Fruit fly (Drosophila melanogaster) whole organism, embryonic: Measurements from ENCODE around the gene RpS15Aa.

Source experiments
- Abd-B ChIP-seq: fragments of 200-800 bp; sonication (Bioruptor generic); optimal IDR thresholded peaks from 2 replicates; lab custom pipeline; 2018; ENCODE audit warnings: missing biosample characterization, mild to moderate bottlenecking, missing genetic modification characterization, moderate library complexity
- Atf6 ChIP-seq: fragments of 200-800 bp; sonication (Bioruptor generic); IDR thresholded peaks from 2 replicates; pipeline ENCODE4 v1.3.6; 2022; ENCODE audit warnings: missing biosample characterization, missing genetic modification characterization
- Awh ChIP-seq: fragments of 200-800 bp; sonication (Bioruptor generic); IDR thresholded peaks from 2 replicates; pipeline ENCODE4, ENCODE4 v1.3.6; 2022; ENCODE audit warnings: missing biosample characterization, missing genetic modification characterization
- BtbVII ChIP-seq: fragments of 200-800 bp; sonication (Bioruptor generic); optimal IDR thresholded peaks from 3 replicates; lab custom pipeline; 2017; ENCODE audit warnings: missing biosample characterization, mild to moderate bottlenecking, missing genetic modification characterization
- CG10147 ChIP-seq: fragments of 200-800 bp; sonication (Bioruptor generic); optimal IDR thresholded peaks from 2 replicates; lab custom pipeline; 2019; ENCODE audit warnings: missing biosample characterization, mild to moderate bottlenecking, missing genetic modification characterization, moderate library complexity
- CG10431 ChIP-seq: fragments of 200-800 bp; sonication (Bioruptor generic); optimal IDR thresholded peaks from 3 replicates; lab custom pipeline; 2018; ENCODE audit warnings: missing biosample characterization, mild to moderate bottlenecking, missing genetic modification characterization
- CG13624 ChIP-seq: fragments of 200-800 bp; sonication (Bioruptor generic); optimal IDR thresholded peaks from 2 replicates; lab custom pipeline; 2016; ENCODE audit warnings: missing biosample characterization, missing genetic modification characterization
- CG14860 ChIP-seq: fragments of 200-800 bp; sonication (Bioruptor generic); IDR thresholded peaks from 3 replicates; pipeline ENCODE4 v1.3.6; 2022; ENCODE audit warnings: missing biosample characterization, missing genetic modification characterization; ENCODE audit not compliant: partially characterized antibody
- CG15479 ChIP-seq: fragments of 200-800 bp; sonication (Bioruptor generic); optimal IDR thresholded peaks from 3 replicates; lab custom pipeline; 2019; ENCODE audit warnings: missing biosample characterization, mild to moderate bottlenecking, missing genetic modification characterization, moderate library complexity
- CG17328 ChIP-seq: fragments of 200-800 bp; sonication (Bioruptor generic); IDR thresholded peaks from 2 replicates; pipeline ENCODE4 v1.3.6; 2022; ENCODE audit warnings: missing biosample characterization, missing genetic modification characterization
- CG17359 ChIP-seq: fragments of 200-800 bp; sonication (Bioruptor generic); optimal IDR thresholded peaks from 3 replicates; lab custom pipeline; 2018; ENCODE audit warnings: missing biosample characterization, mild to moderate bottlenecking, missing genetic modification characterization, moderate library complexity
- CG18764 ChIP-seq: fragments of 200-800 bp; sonication (Bioruptor generic); optimal IDR thresholded peaks from 3 replicates; lab custom pipeline; 2016; ENCODE audit warnings: missing biosample characterization, missing genetic modification characterization
- CG3065 ChIP-seq: fragments of 200-800 bp; sonication (Bioruptor generic); optimal IDR thresholded peaks from 2 replicates; lab custom pipeline; 2016; ENCODE audit warnings: missing biosample characterization, missing genetic modification characterization
- CG31365 ChIP-seq: fragments of 200-800 bp; sonication (Bioruptor generic); optimal IDR thresholded peaks from 2 replicates; lab custom pipeline; 2018; ENCODE audit warnings: missing biosample characterization, mild to moderate bottlenecking, missing genetic modification characterization
- CG3407 ChIP-seq: fragments of 200-800 bp; sonication (Bioruptor generic); optimal IDR thresholded peaks from 2 replicates; lab custom pipeline; 2018; ENCODE audit warnings: missing biosample characterization, mild to moderate bottlenecking, missing genetic modification characterization
- Dip2 ChIP-seq: fragments of 200-800 bp; sonication (Bioruptor generic); IDR thresholded peaks from 2 replicates; pipeline ENCODE4 v1.3.6; 2022; ENCODE audit warnings: missing biosample characterization, missing genetic modification characterization
- Fer3 ChIP-seq: fragments of 200-800 bp; sonication (Bioruptor generic); optimal IDR thresholded peaks from 2 replicates; lab custom pipeline; 2018; ENCODE audit warnings: missing biosample characterization, mild to moderate bottlenecking, missing genetic modification characterization, moderate library complexity
- HLH4C ChIP-seq: fragments of 200-800 bp; sonication (Bioruptor generic); IDR thresholded peaks from 3 replicates; pipeline ENCODE4 v1.3.6; 2022; ENCODE audit warnings: missing biosample characterization, missing genetic modification characterization; ENCODE audit not compliant: partially characterized antibody
- HmgD ChIP-seq: fragments of 200-800 bp; sonication (Bioruptor generic); optimal IDR thresholded peaks from 3 replicates; lab custom pipeline; 2016; ENCODE audit warnings: missing biosample characterization, missing genetic modification characterization
- Lim3 ChIP-seq: fragments of 200-800 bp; sonication (Bioruptor generic); IDR thresholded peaks from 2 replicates; pipeline ENCODE4 v1.3.6; 2022; ENCODE audit warnings: missing biosample characterization, missing genetic modification characterization
- Lpt ChIP-seq: fragments of >200 bp; optimal IDR thresholded peaks from 2 replicates; lab custom pipeline; 2018; ENCODE audit warnings: missing biosample characterization, missing genetic modification characterization
- MESR4 ChIP-seq: fragments of 200-800 bp; sonication (Bioruptor generic); optimal IDR thresholded peaks from 2 replicates; lab custom pipeline; 2018; ENCODE audit warnings: missing biosample characterization, mild to moderate bottlenecking, missing genetic modification characterization, moderate library complexity
- NC2β ChIP-seq: fragments of 200-800 bp; sonication (Bioruptor generic); optimal IDR thresholded peaks from 2 replicates; lab custom pipeline; 2016; ENCODE audit warnings: missing biosample characterization, missing genetic modification characterization
- Oaz ChIP-seq: fragments of 200-800 bp; sonication (Bioruptor generic); IDR thresholded peaks from 2 replicates; pipeline ENCODE4 v1.3.6; 2022; ENCODE audit warnings: missing biosample characterization, missing genetic modification characterization
- Pdp1 ChIP-seq, 2 experiments: fragments of 200-800 bp; sonication (Bioruptor generic); optimal IDR thresholded peaks; 3 replicates each; lab custom pipeline; 2016; ENCODE audit warnings: missing biosample characterization in 2 of 2, missing genetic modification characterization in 2 of 2, mild to moderate bottlenecking in 1 of 2, moderate library complexity in 1 of 2
- Sin3A ChIP-seq: fragments of >200 bp; optimal IDR thresholded peaks from 2 replicates; lab custom pipeline; 2018
- Six4 ChIP-seq: fragments of 200-800 bp; sonication (Bioruptor generic); optimal IDR thresholded peaks from 2 replicates; lab custom pipeline; 2016; ENCODE audit warnings: missing biosample characterization, missing genetic modification characterization
- Tbp ChIP-seq: fragments of >200 bp; optimal IDR thresholded peaks from 2 replicates; lab custom pipeline; 2018; ENCODE audit warnings: missing biosample characterization, missing genetic modification characterization
- Trl ChIP-seq, 3 experiments: fragments of >200 bp in 2 of 3; fragments of 200-800 bp in 1 of 3; sonication (Bioruptor generic) in 1 of 3; optimal IDR thresholded peaks; 2 replicates in 1 of 3; 3 replicates in 2 of 3; lab custom pipeline; 2016 to 2017; ENCODE audit warnings: missing biosample characterization in 1 of 3, missing genetic modification characterization in 1 of 3
- Vsx1 ChIP-seq: fragments of 200-800 bp; sonication (Bioruptor generic); optimal IDR thresholded peaks from 2 replicates; lab custom pipeline; 2017; ENCODE audit warnings: missing biosample characterization, mild to moderate bottlenecking, missing genetic modification characterization, missing genetic modification reagents
- ash1 ChIP-seq: fragments of 200-800 bp; sonication (Bioruptor generic); optimal IDR thresholded peaks from 2 replicates; lab custom pipeline; 2018; ENCODE audit warnings: missing biosample characterization, mild to moderate bottlenecking, missing genetic modification characterization
- bowl ChIP-seq: fragments of 200-800 bp; sonication (Bioruptor generic); IDR thresholded peaks from 2 replicates; pipeline ENCODE4 v1.3.6; 2022; ENCODE audit warnings: missing biosample characterization, missing genetic modification characterization
- croc ChIP-seq: fragments of 200-800 bp; sonication (Bioruptor generic); conservative IDR thresholded peaks from 3 replicates; pipeline ENCODE4 v1.3.6; 2022; ENCODE audit warnings: missing biosample characterization, missing genetic modification characterization
- eve ChIP-seq, 2 experiments: fragments of >200 bp; optimal IDR thresholded peaks; 2 replicates each; lab custom pipeline; 2017; ENCODE audit warnings: missing biosample characterization in 2 of 2, missing genetic modification characterization in 2 of 2
- grn ChIP-seq: fragments of 200-800 bp; sonication (Bioruptor generic); optimal IDR thresholded peaks from 3 replicates; lab custom pipeline; 2017; ENCODE audit warnings: missing biosample characterization, missing genetic modification characterization
- gsb ChIP-seq: fragments of 200-800 bp; sonication (Bioruptor generic); IDR thresholded peaks from 2 replicates; pipeline ENCODE4 v1.3.6; 2022; ENCODE audit warnings: missing biosample characterization, missing genetic modification characterization
- jumu ChIP-seq: fragments of 200-800 bp; sonication (Bioruptor generic); optimal IDR thresholded peaks from 3 replicates; lab custom pipeline; 2016; ENCODE audit warnings: missing biosample characterization, missing genetic modification characterization
- lov ChIP-seq, 2 experiments: fragments of 200-800 bp in 1 of 2; fragments of >200 bp in 1 of 2; sonication (Bioruptor generic) in 1 of 2; IDR thresholded peaks in 1 of 2; optimal IDR thresholded peaks in 1 of 2; 2 replicates in 1 of 2; 3 replicates in 1 of 2; pipeline versions ENCODE4 v1.3.6 to Lab custom; 2017 to 2022; ENCODE audit warnings: missing biosample characterization in 1 of 2, missing genetic modification characterization in 1 of 2
- nerfin-1 ChIP-seq: fragments of 200-800 bp; sonication (Bioruptor generic); optimal IDR thresholded peaks from 3 replicates; lab custom pipeline; 2019; ENCODE audit warnings: missing biosample characterization, mild to moderate bottlenecking, missing genetic modification characterization, moderate library complexity
- nerfin-2 ChIP-seq: fragments of 200-800 bp; sonication (Bioruptor generic); IDR thresholded peaks from 2 replicates; pipeline ENCODE4 v1.3.6; 2022; ENCODE audit warnings: missing biosample characterization, missing genetic modification characterization; ENCODE audit not compliant: partially characterized antibody
- pros ChIP-seq: fragments of 200-800 bp; sonication (Bioruptor generic); optimal IDR thresholded peaks from 3 replicates; lab custom pipeline; 2019; ENCODE audit warnings: missing biosample characterization, mild to moderate bottlenecking, missing genetic modification characterization, moderate library complexity
- pzg ChIP-seq: fragments of 200-800 bp; sonication (Bioruptor generic); optimal IDR thresholded peaks from 3 replicates; lab custom pipeline; 2018; ENCODE audit warnings: missing biosample characterization, mild to moderate bottlenecking, missing genetic modification characterization, moderate library complexity
- repo ChIP-seq: fragments of 200-800 bp; sonication (Bioruptor generic); optimal IDR thresholded peaks from 2 replicates; lab custom pipeline; 2016; ENCODE audit warnings: missing biosample characterization, missing genetic modification characterization
- run ChIP-seq: fragments of 200-800 bp; sonication (Bioruptor generic); optimal IDR thresholded peaks from 3 replicates; lab custom pipeline; 2018; ENCODE audit warnings: missing biosample characterization, mild to moderate bottlenecking, missing genetic modification characterization
- seq ChIP-seq: fragments of 200-800 bp; sonication (Bioruptor generic); IDR thresholded peaks from 2 replicates; pipeline ENCODE4 v1.3.6; 2022; ENCODE audit warnings: missing biosample characterization, missing genetic modification characterization
- slp2 ChIP-seq: fragments of 200-800 bp; sonication (Bioruptor generic); optimal IDR thresholded peaks from 2 replicates; lab custom pipeline; 2016; ENCODE audit warnings: missing biosample characterization, missing genetic modification characterization
- tll ChIP-seq, 2 experiments: fragments of 200-800 bp in 1 of 2; fragments of >200 bp in 1 of 2; sonication (Bioruptor generic) in 1 of 2; optimal IDR thresholded peaks; 2 replicates each; lab custom pipeline; 2017 to 2019; ENCODE audit warnings: missing biosample characterization in 2 of 2, missing genetic modification characterization in 2 of 2, mild to moderate bottlenecking in 1 of 2, moderate library complexity in 1 of 2
- twi ChIP-seq: fragments of 200-800 bp; optimal IDR thresholded peaks from 2 replicates; lab custom pipeline; 2019; ENCODE audit warnings: missing biosample characterization, mild to moderate bottlenecking, missing genetic modification characterization, moderate library complexity
- vvl ChIP-seq: fragments of 200-800 bp; sonication (Bioruptor generic); IDR thresholded peaks from 2 replicates; pipeline ENCODE4 v1.3.6; 2022; ENCODE audit warnings: missing biosample characterization, missing genetic modification characterization

The RpS15Aa gene

DNA sequence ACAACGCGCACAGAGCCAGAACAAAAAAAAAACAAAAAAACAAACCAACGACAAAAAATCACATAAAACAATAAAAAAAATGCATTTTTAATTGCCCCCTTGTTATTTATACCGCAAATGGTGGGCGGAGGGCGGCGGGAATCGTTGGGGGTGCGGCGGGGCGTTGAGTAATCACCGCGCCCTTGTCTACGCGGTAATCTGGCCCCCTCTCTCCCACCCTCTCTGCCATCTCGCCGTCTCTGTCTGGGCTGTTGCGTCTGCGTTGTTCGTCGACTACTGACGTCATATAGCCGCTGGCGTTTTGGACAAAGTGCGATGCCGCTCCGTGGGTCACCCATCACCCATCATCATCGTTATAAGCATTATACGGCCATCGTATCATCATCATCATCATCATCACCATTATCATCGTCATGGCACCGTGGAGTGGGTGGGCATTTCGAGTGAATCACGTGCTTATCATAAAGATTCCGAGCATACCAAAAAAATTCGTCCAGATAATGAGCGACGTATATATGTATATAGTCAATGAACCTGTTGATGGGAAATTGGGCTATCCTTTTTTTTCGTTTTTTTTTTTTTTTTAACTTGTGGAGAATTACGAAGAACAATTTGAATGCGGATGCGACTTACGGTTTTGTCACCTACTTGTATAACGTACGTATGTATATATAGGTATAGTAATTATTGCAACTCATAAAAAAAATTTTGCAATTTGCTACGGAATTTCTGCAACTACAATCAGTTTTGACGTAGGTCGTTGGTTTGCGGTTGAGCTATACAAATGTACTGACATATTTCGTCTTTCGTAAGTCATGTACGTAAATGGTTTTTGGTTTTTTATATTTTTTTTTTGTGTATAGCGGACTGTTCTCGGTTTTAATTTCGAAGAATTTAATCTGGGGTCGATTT is 34.6 kb downstream of the RpS15Aa start (continued):
- TF ChIP-seq HmgD (GFP tag; lab: Kevin White, UChicago) (no peak), slp2 (GFP tag; lab: Kevin White, UChicago) (no peak), CG10431 (no peak), CG10147 (no peak), jumu (GFP tag; lab: Kevin White, UChicago) (no peak), Sin3A (no peak), Vsx1 (no peak), Pdp1 (GFP tag; optimal IDR thresholded peaks at IDR 0.05; lab: Kevin White, UChicago) (peak in 1 of 2 experiments; percentile 73), CG13624 (GFP tag; lab: Kevin White, UChicago) (no peak), gsb (no peak), Lim3 (no peak), Awh (GFP tag; lab: Robert Waterston, UW) (peak; percentile 69), twi (tag; lab: Kevin White, UChicago) (no peak), lov (optimal IDR thresholded peaks at IDR 0.05; lab: Kevin White, UChicago) (no peak), lov (GFP tag; IDR thresholded peaks at IDR 0.05; lab: Robert Waterston, UW) (no peak), grn (GFP tag; lab: Kevin White, UChicago) (peak; percentile 17), Six4 (GFP tag; lab: Kevin White, UChicago) (no peak), Oaz (GFP tag; lab: Robert Waterston, UW) (no peak), Abd-B (peak; percentile 22), MESR4 (GFP tag; lab: Kevin White, UChicago) (no peak), Lpt (GFP tag; lab: Kevin White, UChicago) (no peak), seq (GFP tag; lab: Robert Waterston, UW) (no peak), nerfin-2 (no peak), croc (GFP tag; lab: Robert Waterston, UW) (no peak), Fer3 (tag; lab: Kevin White, UChicago) (no peak), Tbp (GFP tag; lab: Kevin White, UChicago) (no peak), CG3407 (no peak), eve (GFP tag; optimal IDR thresholded peaks at IDR 0.05; lab: Kevin White, UChicago) (no peak), CG17328 (GFP tag; lab: Robert Waterston, UW) (no peak), BtbVII (GFP tag; lab: Kevin White, UChicago) (peak; percentile 45), CG3065 (GFP tag; lab: Kevin White, UChicago) (no peak), pzg (GFP tag; lab: Kevin White, UChicago) (no peak), Atf6 (GFP tag; lab: Robert Waterston, UW) (no peak), Trl (optimal IDR thresholded peaks at IDR 0.05; lab: Kevin White, UChicago) (no peak), Trl (GFP tag; optimal IDR thresholded peaks at IDR 0.05; lab: Kevin White, UChicago) (no peak), pros (GFP tag; lab: Kevin White, UChicago) (no peak), tll (GFP tag; optimal IDR thresholded peaks at IDR 0.05; lab: Kevin White, UChicago) (no peak), CG31365 (tag; lab: Kevin White, UChicago) (no peak), run (tag; lab: Kevin White, UChicago) (no peak), CG18764 (GFP tag; lab: Kevin White, UChicago) (no peak), vvl (GFP tag; lab: Robert Waterston, UW) (peak; percentile 48; the same call in 1 of the 2 replicates), CG17359 (tag; lab: Kevin White, UChicago) (no peak), CG15479 (GFP tag; lab: Kevin White, UChicago) (no peak), ash1 (GFP tag; lab: Kevin White, UChicago) (no peak), HLH4C (no peak), NC2β (GFP tag; lab: Kevin White, UChicago) (no peak), repo (GFP tag; lab: Kevin White, UChicago) (no peak), nerfin-1 (no peak), CG14860 (GFP tag; lab: Robert Waterston, UW) (no peak), bowl (GFP tag; lab: Robert Waterston, UW) (no peak), Dip2 (no peak)
